Worm (Caenorhabditis elegans) whole organism, young adult: Measurements from ENCODE around the gene lurp-4.

Experiments
- B0336.3 ChIP-seq: fragments of 200-800 bp; sonication (Bioruptor generic); IDR thresholded peaks from 2 replicates; pipeline ENCODE4 v1.3.6; 2022; ENCODE audit warnings: missing genetic modification characterization, missing compliant biosample characterization
- C06A6.2 ChIP-seq: fragments of 200-800 bp; sonication (Bioruptor generic); conservative IDR thresholded peaks from 2 replicates; pipeline ENCODE4 v1.3.6; 2022; ENCODE audit warnings: missing genetic modification characterization, missing compliant biosample characterization
- C17E4.6 ChIP-seq: fragments of 200-800 bp; sonication (Bioruptor generic); IDR thresholded peaks from 2 replicates; pipeline ENCODE4 v1.3.6; 2022; ENCODE audit warnings: missing genetic modification reagents, missing genetic modification characterization, missing compliant biosample characterization
- F10E7.11 ChIP-seq: sonication (generic microtip); optimal IDR thresholded peaks from 2 replicates; lab custom pipeline; 2017; ENCODE audit warnings: mild to moderate bottlenecking, missing genetic modification characterization, moderate library complexity, missing compliant biosample characterization
- F23B12.7 ChIP-seq: sonication (generic microtip); optimal IDR thresholded peaks from 2 replicates; lab custom pipeline; 2017; ENCODE audit warnings: missing genetic modification characterization, mild to moderate bottlenecking, missing compliant biosample characterization, antibody characterized with exemption, moderate library complexity; ENCODE audit not compliant: insufficient read depth
- F39B2.1 ChIP-seq: fragments of 200-800 bp; sonication (Bioruptor generic); IDR thresholded peaks from 2 replicates; pipeline ENCODE4 v1.3.6; 2022; ENCODE audit warnings: missing genetic modification reagents, missing genetic modification characterization, missing compliant biosample characterization
- F49E8.2 ChIP-seq: sonication (generic microtip); optimal IDR thresholded peaks from 3 replicates; lab custom pipeline; 2017; ENCODE audit warnings: missing genetic modification characterization, mild to moderate bottlenecking, missing compliant biosample characterization, antibody characterized with exemption, moderate library complexity; ENCODE audit not compliant: insufficient read depth
- Y95B8A.8 ChIP-seq: fragments of 200-800 bp; sonication (Bioruptor generic); IDR thresholded peaks from 2 replicates; pipeline ENCODE4 v1.3.6; 2022; ENCODE audit warnings: missing genetic modification reagents, missing genetic modification characterization, missing compliant biosample characterization
- ama-1 ChIP-seq, 3 experiments: fragments of 150-350 bp in 1 of 3; sonication (generic microtip) in 2 of 3; optimal IDR thresholded peaks; 2 replicates each; lab custom pipeline; 2014 to 2018; ENCODE audit warnings: missing biosample characterization in 2 of 3, missing genetic modification characterization in 2 of 3, missing genetic modification reagents in 2 of 3
- attf-5 ChIP-seq: fragments of 200-800 bp; sonication (Bioruptor generic); optimal IDR thresholded peaks from 2 replicates; lab custom pipeline; 2018; ENCODE audit warnings: mild to moderate bottlenecking, missing genetic modification characterization, missing compliant biosample characterization
- attf-6 ChIP-seq: fragments of 200-800 bp; sonication (Bioruptor generic); IDR thresholded peaks from 2 replicates; pipeline ENCODE4 v1.3.6; 2022; ENCODE audit warnings: missing genetic modification reagents, missing genetic modification characterization, missing compliant biosample characterization
- cebp-1 ChIP-seq, 2 experiments: fragments of 200-800 bp in 1 of 2; sonication (Bioruptor generic) in 1 of 2; sonication (generic microtip) in 1 of 2; IDR thresholded peaks in 1 of 2; optimal IDR thresholded peaks in 1 of 2; 2 replicates each; pipeline versions ENCODE4 v1.3.6 to Lab custom; 2017 to 2022; ENCODE audit warnings: missing compliant biosample characterization in 2 of 2, missing genetic modification characterization in 2 of 2, mild to moderate bottlenecking in 1 of 2, missing genetic modification reagents in 1 of 2, moderate library complexity in 1 of 2
- cebp-2 ChIP-seq: fragments of 200-800 bp; sonication (Bioruptor generic); IDR thresholded peaks from 2 replicates; pipeline ENCODE4 v1.3.6; 2022; ENCODE audit warnings: missing genetic modification characterization, missing compliant biosample characterization
- ceh-100 ChIP-seq: fragments of 200-800 bp; sonication (Bioruptor generic); IDR thresholded peaks from 2 replicates; pipeline ENCODE4 v1.3.6; 2022; ENCODE audit warnings: missing genetic modification reagents, missing genetic modification characterization, missing compliant biosample characterization
- ceh-27 ChIP-seq: fragments of 200-800 bp; sonication (Bioruptor generic); optimal IDR thresholded peaks from 2 replicates; lab custom pipeline; 2018; ENCODE audit warnings: mild to moderate bottlenecking, missing genetic modification characterization, moderate library complexity, missing compliant biosample characterization
- die-1 ChIP-seq: sonication (generic microtip); optimal IDR thresholded peaks from 2 replicates; lab custom pipeline; 2016; ENCODE audit warnings: missing genotype, mild to moderate bottlenecking, missing genetic modification characterization, missing compliant biosample characterization
- dox-1 ChIP-seq: fragments of 200-800 bp; sonication (Bioruptor generic); IDR thresholded peaks from 2 replicates; pipeline ENCODE4 v1.3.6; 2022; ENCODE audit warnings: missing genetic modification reagents, missing genetic modification characterization, missing compliant biosample characterization
- dpff-1 ChIP-seq: sonication (generic microtip); optimal IDR thresholded peaks from 2 replicates; lab custom pipeline; 2017; ENCODE audit warnings: mild to moderate bottlenecking, missing genetic modification characterization, missing compliant biosample characterization
- gei-17 ChIP-seq: fragments of 200-800 bp; sonication (Bioruptor generic); optimal IDR thresholded peaks from 2 replicates; lab custom pipeline; 2018; ENCODE audit warnings: mild to moderate bottlenecking, missing genetic modification characterization, missing compliant biosample characterization
- him-1 ChIP-seq: sonication (generic microtip); optimal IDR thresholded peaks from 2 replicates; lab custom pipeline; 2016; ENCODE audit warnings: missing genotype, missing genetic modification reagents, missing genetic modification characterization, missing compliant biosample characterization
- hlh-26 ChIP-seq: fragments of 200-800 bp; sonication (Bioruptor generic); conservative IDR thresholded peaks from 2 replicates; pipeline ENCODE4 v1.3.6; 2022; ENCODE audit warnings: missing genetic modification reagents, missing genetic modification characterization, missing compliant biosample characterization
- hsf-1 ChIP-seq: fragments of 200-800 bp; sonication (Bioruptor generic); IDR thresholded peaks from 2 replicates; pipeline ENCODE4 v1.3.6; 2022; ENCODE audit warnings: missing genetic modification reagents, missing genetic modification characterization, missing compliant biosample characterization
- lin-26 ChIP-seq: fragments of 200-800 bp; sonication (Bioruptor generic); IDR thresholded peaks from 2 replicates; pipeline ENCODE4 v1.3.6; 2022; ENCODE audit warnings: missing genetic modification reagents, missing genetic modification characterization, missing compliant biosample characterization
- lin-54 ChIP-seq: fragments of 200-800 bp; sonication (Bioruptor generic); optimal IDR thresholded peaks from 2 replicates; lab custom pipeline; 2018; ENCODE audit warnings: mild to moderate bottlenecking, missing genetic modification characterization, missing compliant biosample characterization
- lir-1 ChIP-seq: fragments of 200-800 bp; sonication (Bioruptor generic); conservative IDR thresholded peaks from 2 replicates; pipeline ENCODE4 v1.3.6; 2022; ENCODE audit warnings: missing genetic modification reagents, missing genetic modification characterization, missing compliant biosample characterization
- madf-6 ChIP-seq: fragments of 200-800 bp; sonication (Bioruptor generic); IDR thresholded peaks from 2 replicates; pipeline ENCODE4 v1.3.6; 2022; ENCODE audit warnings: missing genetic modification reagents, missing genetic modification characterization, missing compliant biosample characterization
- nfya-2 ChIP-seq: fragments of 200-800 bp; sonication (Bioruptor generic); IDR thresholded peaks from 2 replicates; pipeline ENCODE4 v1.3.6; 2022; ENCODE audit warnings: missing genetic modification reagents, missing genetic modification characterization, missing compliant biosample characterization
- nhr-90 ChIP-seq: sonication (generic microtip); optimal IDR thresholded peaks from 2 replicates; lab custom pipeline; 2016; ENCODE audit warnings: missing genotype, mild to moderate bottlenecking, missing genetic modification characterization, missing compliant biosample characterization
- pbrm-1 ChIP-seq: fragments of 200-800 bp; sonication (Bioruptor generic); IDR thresholded peaks from 2 replicates; pipeline ENCODE4 v1.3.6; 2022; ENCODE audit warnings: missing genetic modification reagents, missing genetic modification characterization, missing compliant biosample characterization
- pha-4 ChIP-seq: fragments of 150-350 bp; sonication (generic microtip); optimal IDR thresholded peaks from 2 replicates; lab custom pipeline; 2014; ENCODE audit warnings: missing biosample characterization, missing genetic modification reagents, missing genetic modification characterization
- rpc-1 ChIP-seq, 2 experiments: fragments of 150-350 bp in 1 of 2; sonication (generic microtip) in 1 of 2; optimal IDR thresholded peaks; 2 replicates each; lab custom pipeline; 2014 to 2018; ENCODE audit warnings: missing biosample characterization in 1 of 2, missing genetic modification characterization in 1 of 2, missing genetic modification reagents in 1 of 2, missing genotype in 1 of 2
- sdz-38 ChIP-seq: sonication (generic microtip); optimal IDR thresholded peaks from 2 replicates; lab custom pipeline; 2016; ENCODE audit warnings: missing genotype, missing genetic modification characterization, missing compliant biosample characterization
- sea-2 ChIP-seq: fragments of 200-800 bp; sonication (Bioruptor generic); IDR thresholded peaks from 2 replicates; pipeline ENCODE4 v1.3.6; 2022; ENCODE audit warnings: missing genetic modification characterization, missing compliant biosample characterization
- somi-1 ChIP-seq: fragments of 200-800 bp; sonication (Bioruptor generic); optimal IDR thresholded peaks from 2 replicates; lab custom pipeline; 2018; ENCODE audit warnings: mild to moderate bottlenecking, missing genetic modification characterization, missing compliant biosample characterization
- tbp1 ChIP-seq: fragments of 200-800 bp; sonication (Bioruptor generic); optimal IDR thresholded peaks from 2 replicates; lab custom pipeline; 2018; ENCODE audit warnings: mild to moderate bottlenecking, missing genetic modification characterization, missing compliant biosample characterization
- unc-130 ChIP-seq: sonication (generic microtip); optimal IDR thresholded peaks from 2 replicates; lab custom pipeline; 2016; ENCODE audit warnings: missing genetic modification reagents, missing genetic modification characterization, missing compliant biosample characterization
- xnd-1 ChIP-seq: sonication (generic microtip); optimal IDR thresholded peaks from 2 replicates; lab custom pipeline; 2016; ENCODE audit warnings: missing genotype, missing genetic modification reagents, missing genetic modification characterization, missing compliant biosample characterization
- ztf-22 ChIP-seq: fragments of 200-800 bp; sonication (Bioruptor generic); optimal IDR thresholded peaks from 2 replicates; lab custom pipeline; 2018; ENCODE audit warnings: mild to moderate bottlenecking, missing genetic modification characterization, moderate library complexity, missing compliant biosample characterization
- ztf-26 ChIP-seq: sonication (generic microtip); optimal IDR thresholded peaks from 2 replicates; lab custom pipeline; 2017; ENCODE audit warnings: missing genetic modification characterization, missing compliant biosample characterization
- ztf-28 ChIP-seq: fragments of 200-800 bp; sonication (Bioruptor generic); IDR thresholded peaks from 2 replicates; pipeline ENCODE4 v1.3.6; 2022; ENCODE audit warnings: missing genetic modification reagents, missing genetic modification characterization, missing compliant biosample characterization

The lurp-4 gene

DNA sequence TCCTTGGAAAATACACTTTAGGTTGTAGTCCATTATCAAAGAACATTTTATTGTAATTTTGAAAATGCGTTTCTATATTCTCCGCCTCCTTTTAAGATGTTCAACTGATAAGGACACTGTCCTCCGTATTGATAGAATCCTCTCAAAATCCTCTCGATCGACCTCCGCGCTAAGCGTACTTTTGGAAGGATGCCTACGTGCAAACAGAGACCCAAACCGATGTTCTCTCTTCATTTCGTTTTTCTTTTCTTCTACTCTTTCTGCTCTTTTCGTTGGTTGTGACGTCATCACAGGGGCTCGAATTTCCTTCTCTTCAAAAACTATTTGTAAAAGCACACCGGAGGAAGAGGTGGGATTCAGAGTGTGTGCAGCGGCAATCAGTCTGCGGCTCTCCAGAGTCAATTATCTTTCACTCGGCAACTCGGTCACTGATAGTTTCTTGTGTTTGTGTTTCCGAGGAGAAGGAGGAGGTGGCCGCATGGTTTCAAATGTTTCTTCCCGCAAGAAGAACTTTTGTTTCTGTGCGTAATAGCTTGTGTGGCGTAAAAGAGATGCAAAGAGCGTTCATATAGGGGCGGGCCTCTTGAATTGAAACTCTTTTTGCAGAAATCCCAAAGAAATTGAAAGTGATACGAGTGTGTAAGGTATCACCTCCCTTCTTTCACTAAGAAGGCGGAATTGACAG lies 9.9 kb upstream of the lurp-4 start, which contains the start of gene C34B4.2 (continued):
- no peak; the same call in 1 of the 2 replicates for TF ChIP-seq dox-1
- TF ChIP-seq ceh-100 (GFP tag; lab: Robert Waterston, UW): no peak
- TF ChIP-seq F49E8.2 (tag; lab: Kevin White, UChicago): no peak
- TF ChIP-seq C17E4.6: no peak
- no peak for TF ChIP-seq cebp-2 (GFP tag; lab: Robert Waterston, UW)
- no peak for TF ChIP-seq die-1 (tag; lab: Kevin White, UChicago)
- TF ChIP-seq F39B2.1 (GFP tag; lab: Robert Waterston, UW): no peak
- TF ChIP-seq unc-130 (GFP tag; lab: Kevin White, UChicago): no peak
- 0 out of 2 replicates have a peak, but pooled peaks have one; percentile 30 for TF ChIP-seq pbrm-1 (GFP tag; lab: Robert Waterston, UW)
- no peak for TF ChIP-seq lin-54
- TF ChIP-seq Y95B8A.8: no peak
- TF ChIP-seq somi-1: peak; percentile 44
- no peak for TF ChIP-seq madf-6 (GFP tag; lab: Robert Waterston, UW)

DNA sequence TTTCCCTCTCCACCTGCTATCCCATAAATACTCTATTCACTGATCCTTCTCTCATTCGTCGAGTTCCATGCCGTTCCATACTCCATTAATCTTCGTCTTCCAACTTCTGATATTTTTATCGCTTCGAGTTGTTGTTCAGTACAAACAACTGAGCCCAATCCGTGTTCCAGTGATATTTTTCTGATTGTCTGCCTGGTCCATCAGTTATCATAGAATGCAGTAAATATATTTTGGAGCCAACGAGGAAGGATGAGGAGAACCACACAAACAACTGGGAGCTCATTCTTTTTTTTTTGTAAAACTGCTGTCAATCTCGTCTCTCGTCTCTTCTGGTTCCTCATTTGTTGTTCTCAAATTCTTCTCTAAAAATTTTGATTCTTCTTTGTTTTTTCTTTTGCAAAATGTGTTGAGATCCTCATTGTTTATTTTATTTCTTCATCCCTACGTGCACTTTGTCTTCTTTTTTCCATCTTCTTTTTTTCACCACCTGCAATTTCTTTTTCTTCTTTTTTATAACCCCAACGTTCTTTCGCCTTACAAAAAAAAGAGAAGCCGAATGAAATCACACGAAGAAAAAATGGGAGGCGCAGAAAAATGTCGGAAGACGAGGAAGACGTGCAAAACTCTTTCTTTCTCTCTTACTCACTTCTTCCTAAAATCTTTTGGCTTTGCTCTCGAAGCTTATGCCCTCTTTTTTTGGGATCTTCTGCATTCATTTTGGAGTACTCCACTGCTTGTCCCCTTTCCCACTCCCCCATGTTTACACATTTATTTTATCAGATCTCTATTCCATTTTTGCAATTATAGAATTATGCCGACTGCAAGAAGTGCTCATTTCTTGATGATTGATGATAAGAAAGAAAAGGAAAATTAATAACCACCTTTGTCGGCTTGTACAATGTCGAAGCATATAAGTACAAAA lies 8.4 kb upstream of the lurp-4 start:
- TF ChIP-seq ama-1 (optimal IDR thresholded peaks at IDR 0.05; lab: Kevin White, UChicago): peak; percentile 19
- TF ChIP-seq ama-1 (GFP tag; optimal IDR thresholded peaks at IDR 0.05; lab: Kevin White, UChicago): no peak
- TF ChIP-seq C06A6.2 (GFP tag; lab: Robert Waterston, UW): 0 out of 2 replicates have a peak, but pooled peaks have one; percentile 18
- no peak for TF ChIP-seq ceh-100 (GFP tag; lab: Robert Waterston, UW)
- TF ChIP-seq tbp1 (GFP tag; lab: Kevin White, UChicago): no peak

DNA sequence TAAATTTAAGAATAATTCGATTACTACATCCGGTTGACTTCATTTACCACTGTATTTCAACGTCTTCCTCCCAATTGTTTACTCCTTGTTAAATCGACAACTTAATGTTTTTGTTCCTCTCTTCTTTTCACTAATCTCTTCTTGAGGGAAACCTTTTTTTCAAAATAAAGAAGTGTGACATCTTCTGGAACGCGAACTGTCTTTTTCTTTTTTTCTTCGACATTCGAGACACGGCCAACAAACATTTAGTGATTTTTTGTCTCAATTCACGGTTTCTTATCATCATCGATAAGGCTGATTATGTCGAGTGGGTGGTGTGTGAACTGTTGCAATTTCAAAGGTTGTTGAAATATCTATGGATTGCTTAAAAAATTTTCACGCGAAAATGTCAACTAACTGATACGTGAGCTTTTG lies 7.2 kb upstream of the lurp-4 start:
- TF ChIP-seq him-1: no peak
- TF ChIP-seq hsf-1: no peak
- TF ChIP-seq dpff-1 (tag; lab: Kevin White, UChicago): no peak
- no peak for TF ChIP-seq cebp-1 (GFP tag; IDR thresholded peaks at IDR 0.05; lab: Robert Waterston, UW)
- TF ChIP-seq cebp-1 (tag; optimal IDR thresholded peaks at IDR 0.05; lab: Kevin White, UChicago): peak; percentile 44
- no peak for TF ChIP-seq F10E7.11 (tag; lab: Kevin White, UChicago)
- peak; percentile 3 for TF ChIP-seq somi-1
- TF ChIP-seq gei-17 (GFP tag; lab: Kevin White, UChicago): no peak
- TF ChIP-seq ceh-27 (GFP tag; lab: Kevin White, UChicago): no peak
- no peak for TF ChIP-seq lin-54
- no peak for TF ChIP-seq sea-2 (GFP tag; lab: Robert Waterston, UW)
- TF ChIP-seq lin-26 (GFP tag; lab: Robert Waterston, UW): 0 out of 2 replicates have a peak, but pooled peaks have one; percentile 16
- peak; percentile 2 for TF ChIP-seq tbp1 (GFP tag; lab: Kevin White, UChicago)
- no peak for TF ChIP-seq attf-5 (GFP tag; lab: Kevin White, UChicago)
- TF ChIP-seq B0336.3 (GFP tag; lab: Robert Waterston, UW): no peak; the same call in 1 of the 2 replicates
- TF ChIP-seq nfya-2 (GFP tag; lab: Robert Waterston, UW): no peak
- no peak for TF ChIP-seq C06A6.2 (GFP tag; lab: Robert Waterston, UW)
- TF ChIP-seq dox-1: no peak
- TF ChIP-seq die-1 (tag; lab: Kevin White, UChicago): no peak
- peak; percentile 41 for TF ChIP-seq ztf-22 (GFP tag; lab: Kevin White, UChicago)
- TF ChIP-seq ztf-26 (tag; lab: Kevin White, UChicago): peak; percentile 37
- TF ChIP-seq lir-1: no peak
- TF ChIP-seq xnd-1 (tag; lab: Kevin White, UChicago): no peak
- TF ChIP-seq pha-4 (tag; lab: Kevin White, UChicago): no peak
- TF ChIP-seq rpc-1 (optimal IDR thresholded peaks at IDR 0.05; lab: Kevin White, UChicago): no peak
- TF ChIP-seq rpc-1 (tag; optimal IDR thresholded peaks at IDR 0.05; lab: Kevin White, UChicago): no peak
- no peak for TF ChIP-seq hlh-26 (GFP tag; lab: Robert Waterston, UW)
- TF ChIP-seq nhr-90 (tag; lab: Kevin White, UChicago): no peak
- TF ChIP-seq pbrm-1 (GFP tag; lab: Robert Waterston, UW): no peak
- no peak for TF ChIP-seq attf-6 (GFP tag; lab: Robert Waterston, UW)
- TF ChIP-seq sdz-38: no peak
- no peak for TF ChIP-seq F23B12.7 (tag; lab: Kevin White, UChicago)
- TF ChIP-seq ztf-28 (GFP tag; lab: Robert Waterston, UW): no peak
